Fruit fly (Drosophila melanogaster) whole organism, adult: ENCODE results near the gene CycE.

Source experiments
- CG12768 ChIP-seq: fragments of 200-800 bp; sonication (Bioruptor generic); optimal IDR thresholded peaks from 2 replicates; lab custom pipeline; 2017; ENCODE audit warnings: missing biosample characterization, missing genetic modification characterization, mild to moderate bottlenecking, moderate library complexity, missing genetic modification reagents
- CG14711 ChIP-seq: fragments of 200-800 bp; sonication (Bioruptor generic); optimal IDR thresholded peaks from 2 replicates; lab custom pipeline; 2018; ENCODE audit warnings: missing biosample characterization, mild to moderate bottlenecking, missing genetic modification characterization, moderate library complexity
- Clk ChIP-seq: fragments of 200-800 bp; sonication (Bioruptor generic); optimal IDR thresholded peaks from 2 replicates; lab custom pipeline; 2017; ENCODE audit warnings: missing biosample characterization, missing genetic modification characterization
- bab1 ChIP-seq: fragments of 200-800 bp; sonication (Bioruptor generic); optimal IDR thresholded peaks from 3 replicates; lab custom pipeline; 2019; ENCODE audit warnings: missing biosample characterization, mild to moderate bottlenecking, missing genetic modification characterization, moderate library complexity
- cnc ChIP-seq, 2 experiments: fragments of >200 bp; optimal IDR thresholded peaks; 2 replicates each; lab custom pipeline; 2017
- kay ChIP-seq: fragments of 200-800 bp; sonication (Bioruptor generic); peaks from one replicate; lab custom pipeline; 2016; ENCODE audit warnings: missing biosample characterization, missing genetic modification characterization, borderline replicate concordance
- tj ChIP-seq: fragments of 200-800 bp; sonication (Bioruptor generic); optimal IDR thresholded peaks from 3 replicates; lab custom pipeline; 2017; ENCODE audit warnings: missing biosample characterization, mild to moderate bottlenecking, missing genetic modification characterization, moderate library complexity

dm6 chr2L:15776752-15777151, 28.8 kb upstream of the CycE start, which contains the start of gene CG43760:
- TF ChIP-seq kay (no peak), cnc (optimal IDR thresholded peaks at IDR 0.05; lab: Kevin White, UChicago) (no peak), CG14711 (tag; lab: Kevin White, UChicago) (no peak), tj (GFP tag; lab: Kevin White, UChicago) (no peak), Clk (GFP tag; lab: Kevin White, UChicago) (no peak), CG12768 (GFP tag; lab: Kevin White, UChicago) (no peak), bab1 (GFP tag; lab: Kevin White, UChicago) (no peak)
